Fruit fly (Drosophila melanogaster): ENCODE measurements around the gene Qsox4.

- no peak for TF ChIP-seq h (optimal IDR thresholded peaks at IDR 0.05)
- no peak for TF ChIP-seq Sin3A (optimal IDR thresholded peaks at IDR 0.05)
- TF ChIP-seq psq (optimal IDR thresholded peaks at IDR 0.05) = no peak
- TF ChIP-seq Myc (optimal IDR thresholded peaks at IDR 0.05) = no peak
- TF ChIP-seq ttk (optimal IDR thresholded peaks at IDR 0.05) = no peak
- no peak for TF ChIP-seq insv (optimal IDR thresholded peaks at IDR 0.05)
Observed at dm6 chr3R:23655501-23655900, 47.1 kb upstream of the Qsox4 start.

All from Kc167 (cell line).